Worm (Caenorhabditis elegans): Measurements from ENCODE around the gene lin-66.

lin-66 gene

DNA sequence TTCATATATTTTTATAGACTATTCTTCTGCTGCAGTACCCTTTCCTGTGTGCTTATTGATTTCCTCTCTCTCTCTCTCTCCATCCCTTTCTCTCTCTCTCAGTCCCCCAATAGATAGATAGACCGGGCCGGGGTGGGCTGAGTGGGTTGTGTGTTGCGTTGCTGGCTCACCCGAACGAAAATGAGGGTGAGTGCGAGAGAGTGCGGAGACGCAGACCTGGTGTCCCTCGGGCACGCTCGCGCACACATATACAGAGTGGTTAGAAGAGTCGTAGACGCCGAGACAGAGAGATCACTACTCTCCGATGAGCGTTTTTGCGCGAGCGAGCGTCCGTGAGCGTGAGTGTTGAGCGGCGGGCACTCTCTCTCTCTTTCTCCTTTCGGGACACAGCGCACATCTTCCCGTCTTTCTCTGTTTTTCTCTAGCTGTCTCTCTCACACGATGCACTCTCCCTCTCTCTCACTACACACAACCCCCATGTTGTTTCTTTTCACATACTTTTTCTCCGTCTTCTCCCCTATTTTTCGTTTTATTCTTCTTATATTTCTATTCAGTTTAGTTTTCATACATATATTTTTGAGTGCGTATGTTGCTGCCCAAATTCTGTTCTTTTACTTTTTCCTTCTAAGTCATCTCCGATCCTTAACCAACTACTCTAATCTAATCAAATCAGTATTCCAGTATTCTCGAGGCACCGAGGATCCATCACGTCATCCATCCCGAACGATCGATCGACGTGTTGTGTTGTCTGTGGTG, at the start of gene lin-66:
TSS of gene lin-66 (plus strand) at position 672 of the 756 bp plus-strand sequence.
- TF ChIP-seq unc-62 (GFP tag; optimal IDR thresholded peaks at IDR 0.05) = no peak

ce11 chrIV:13838296-13838695, 49.6 kb upstream of the lin-66 start:
- no peak for TF ChIP-seq unc-62 (GFP tag; optimal IDR thresholded peaks at IDR 0.05)

- TF ChIP-seq unc-62 (GFP tag; optimal IDR thresholded peaks at IDR 0.05) = no peak
Observed at ce11 chrIV:13860459-13860858, 27.4 kb upstream of the lin-66 start.

DNA sequence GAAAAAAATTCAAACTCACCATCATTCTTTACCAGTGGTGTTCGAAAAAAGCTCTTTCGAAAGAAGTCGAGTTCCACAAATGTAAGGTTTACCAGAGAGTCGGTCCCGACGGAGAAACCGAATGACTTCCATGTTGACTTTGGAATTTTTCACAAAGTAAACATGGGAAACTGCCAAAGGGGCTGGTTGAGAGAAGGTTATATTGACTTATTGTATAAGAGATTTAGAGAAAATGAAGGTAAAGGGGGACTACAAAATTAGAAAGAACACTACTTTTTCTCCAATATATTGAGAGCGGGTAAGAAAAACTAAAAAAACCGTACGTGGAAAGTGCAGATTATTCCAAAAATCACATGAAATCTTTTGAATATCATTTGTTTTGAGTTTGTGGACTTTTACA, 22.7 kb upstream of the lin-66 start, which contains the start of gene vamp-8:
TSS of gene vamp-8 (minus strand) at position 25 of the 400 bp plus-strand sequence.
- TF ChIP-seq unc-62 (GFP tag; optimal IDR thresholded peaks at IDR 0.05) = no peak

- no peak for TF ChIP-seq unc-62 (GFP tag; optimal IDR thresholded peaks at IDR 0.05)
Observed at ce11 chrIV:13866754-13867153, 21.1 kb upstream of the lin-66 start, which contains the start of gene B0513.90. Gene B0513.90 (plus strand): TSS chrIV:13867054.

DNA sequence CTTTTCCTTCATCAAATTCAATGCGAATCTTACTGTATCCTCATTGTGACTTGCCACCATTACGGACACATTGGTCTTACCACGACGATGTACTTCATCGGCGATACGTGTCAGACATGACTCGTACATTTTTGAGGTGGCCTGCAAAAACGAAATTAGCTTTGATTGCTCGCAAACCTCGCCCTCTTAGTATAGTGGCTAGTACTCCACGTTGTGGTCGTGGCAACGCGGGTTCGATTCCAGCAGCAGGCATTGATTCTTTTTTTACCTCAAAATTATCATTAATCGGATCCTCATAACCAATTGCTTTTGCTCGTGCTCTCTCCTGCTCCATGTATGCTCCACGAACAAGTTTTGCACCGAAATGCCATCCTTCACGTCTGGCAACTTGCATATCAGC, 17.8 kb upstream of the lin-66 start:
- no peak for TF ChIP-seq unc-62 (GFP tag; optimal IDR thresholded peaks at IDR 0.05)

ce11 chrIV:13876565-13877153, 11.2 kb upstream of the lin-66 start, which contains the start of gene prdh-1:
Gene prdh-1 (minus strand): TSS chrIV:13876615.
- TF ChIP-seq unc-62 (GFP tag; optimal IDR thresholded peaks at IDR 0.05) = no peak

- TF ChIP-seq unc-62 (GFP tag; optimal IDR thresholded peaks at IDR 0.05) = no peak
Observed at ce11 chrIV:13877707-13878106, 10.2 kb upstream of the lin-66 start.

DNA sequence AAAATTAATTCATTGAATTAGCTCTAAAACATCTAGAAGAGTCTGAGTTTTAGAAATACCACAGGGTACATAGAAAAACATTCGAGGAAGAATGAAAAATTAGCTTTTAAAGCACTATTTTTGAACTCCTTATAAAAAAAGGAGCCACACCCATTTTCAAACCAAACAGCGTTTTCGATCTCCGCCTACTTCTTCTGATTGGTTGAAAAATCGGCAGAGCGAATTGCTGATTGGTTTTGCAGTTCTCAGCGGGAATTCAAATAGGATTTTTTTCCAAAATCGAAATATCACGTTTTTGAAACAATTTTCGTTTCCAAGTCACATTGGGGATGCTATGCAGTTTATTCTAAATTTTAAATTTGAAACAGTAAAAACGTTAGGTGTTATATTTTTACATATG, 9.8 kb upstream of the lin-66 start:
- TF ChIP-seq unc-62 (GFP tag; optimal IDR thresholded peaks at IDR 0.05) = no peak

DNA sequence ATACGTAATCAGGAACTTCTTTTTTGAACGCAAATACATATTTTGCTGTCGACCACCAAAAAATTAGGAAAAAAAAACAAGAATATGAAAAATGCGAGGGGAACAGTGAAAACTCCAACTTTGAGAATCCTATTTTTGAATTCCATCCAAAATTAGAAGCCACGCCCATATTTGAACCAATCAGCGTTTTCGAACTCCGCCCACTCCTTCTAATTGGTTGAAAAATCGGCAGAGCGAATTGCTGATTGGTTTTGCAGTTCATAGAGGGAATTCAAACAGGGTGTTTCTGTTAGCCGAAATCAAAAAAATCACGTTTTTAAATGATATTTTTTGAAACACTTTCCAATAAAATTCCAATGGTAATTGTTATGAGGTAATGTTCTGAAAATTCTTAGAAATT, 9.1 kb upstream of the lin-66 start:
- TF ChIP-seq unc-62 (GFP tag; optimal IDR thresholded peaks at IDR 0.05) = no peak

ce11 chrIV:13879851-13880250, 8.0 kb upstream of the lin-66 start, which contains the start of gene B0513.4:
Gene B0513.4 (plus strand): TSS chrIV:13880151.
- no peak for TF ChIP-seq unc-62 (GFP tag; optimal IDR thresholded peaks at IDR 0.05)

ce11 chrIV:13880370-13880769, 7.5 kb upstream of the lin-66 start:
- TF ChIP-seq unc-62 (GFP tag; optimal IDR thresholded peaks at IDR 0.05) = no peak

DNA sequence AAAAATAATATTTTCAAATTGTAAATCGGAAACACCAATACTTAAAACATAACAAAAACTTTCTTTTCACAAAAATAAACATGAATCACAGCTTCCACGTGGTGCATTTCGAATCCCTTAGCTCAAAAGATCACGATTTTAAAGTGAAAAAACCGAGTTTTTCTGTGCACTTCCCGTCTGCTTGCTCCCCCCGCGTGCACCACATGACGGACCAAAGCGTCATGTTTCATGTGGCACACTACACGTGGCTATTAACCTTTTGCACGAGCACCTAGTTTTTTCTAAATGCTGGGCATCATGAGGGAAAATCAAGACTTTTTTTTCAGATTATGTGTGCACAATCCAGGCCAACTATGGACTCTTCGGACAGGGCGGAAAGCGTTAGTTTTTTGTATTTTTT, 7.1 kb upstream of the lin-66 start:
- TF ChIP-seq unc-62 (GFP tag; optimal IDR thresholded peaks at IDR 0.05) = no peak

- no peak for TF ChIP-seq unc-62 (GFP tag; optimal IDR thresholded peaks at IDR 0.05)
Observed at ce11 chrIV:13881754-13882275, 6.1 kb upstream of the lin-66 start, which contains the start of gene rpl-29. Gene rpl-29 (plus strand): TSS chrIV:13882225.

ce11 chrIV:13882573-13882972, 5.3 kb upstream of the lin-66 start, which contains the start of gene thoc-7:
Gene thoc-7 (plus strand): TSS chrIV:13882734.
- no peak for TF ChIP-seq unc-62 (GFP tag; optimal IDR thresholded peaks at IDR 0.05)

ce11 chrIV:13883922-13884321, 4.0 kb upstream of the lin-66 start:
- no peak for TF ChIP-seq unc-62 (GFP tag; optimal IDR thresholded peaks at IDR 0.05)

DNA sequence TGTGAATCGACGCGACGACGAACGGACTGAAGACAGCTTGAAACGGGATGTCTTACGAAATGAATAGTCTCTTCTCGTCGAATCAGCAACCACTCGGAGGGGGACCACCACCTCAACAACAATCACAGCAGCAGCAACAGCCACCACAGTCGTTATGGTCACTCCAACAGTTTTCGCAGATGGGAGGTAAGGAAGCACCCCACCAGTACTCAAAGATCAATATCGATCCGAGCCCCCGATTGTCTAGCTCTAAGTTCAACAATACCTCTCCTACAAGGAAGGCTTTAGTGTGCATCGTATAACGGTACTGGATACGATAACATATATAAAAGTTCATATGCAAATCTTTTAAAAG, 262 bp downstream of the lin-66 start:
- no peak for TF ChIP-seq unc-62 (GFP tag; optimal IDR thresholded peaks at IDR 0.05)

All from whole organism, dauer.